Fruit fly (Drosophila melanogaster) whole organism, wandering third instar larva: ENCODE results near the gene Trhn.

ENCODE experiments used
- Abd-B ChIP-seq: fragments of >200 bp; optimal IDR thresholded peaks from 2 replicates; lab custom pipeline; 2017; ENCODE audit warnings: missing biosample characterization, missing genetic modification characterization
- CG32264 ChIP-seq: fragments of 200-800 bp; sonication (Bioruptor generic); optimal IDR thresholded peaks from 2 replicates; lab custom pipeline; 2016; ENCODE audit warnings: missing biosample characterization, missing genetic modification characterization
- CrebA ChIP-seq: fragments of 200-800 bp; sonication (Bioruptor generic); optimal IDR thresholded peaks from 2 replicates; lab custom pipeline; 2016; ENCODE audit warnings: missing biosample characterization, mild to moderate bottlenecking, missing genetic modification characterization, borderline replicate concordance
- Dfd ChIP-seq: fragments of >200 bp; optimal IDR thresholded peaks from 2 replicates; lab custom pipeline; 2017; ENCODE audit warnings: missing biosample characterization, missing genetic modification characterization
- Hr78 ChIP-seq: fragments of >200 bp; optimal IDR thresholded peaks from 2 replicates; lab custom pipeline; 2017; ENCODE audit warnings: missing biosample characterization, missing genetic modification characterization
- Hr83 ChIP-seq: fragments of 200-300 bp; sonication (Bioruptor generic); optimal IDR thresholded peaks from 2 replicates; lab custom pipeline; 2016; ENCODE audit warnings: missing biosample characterization, mild to moderate bottlenecking, missing genetic modification characterization, moderate library complexity; ENCODE audit not compliant: poor library complexity, severe bottlenecking
- Myc ChIP-seq: fragments of >200 bp; optimal IDR thresholded peaks from 2 replicates; lab custom pipeline; 2017
- Rel ChIP-seq, 2 experiments: fragments of 200-800 bp; sonication (Bioruptor generic) in 1 of 2; optimal IDR thresholded peaks; 2 replicates in 1 of 2; 3 replicates in 1 of 2; lab custom pipeline; 2016 to 2019; ENCODE audit warnings: mild to moderate bottlenecking in 2 of 2, missing biosample characterization in 2 of 2, missing genetic modification characterization in 2 of 2, moderate library complexity in 1 of 2
- br ChIP-seq: fragments of 200-800 bp; sonication (Bioruptor generic); optimal IDR thresholded peaks from 2 replicates; lab custom pipeline; 2016; ENCODE audit warnings: missing biosample characterization, missing genetic modification characterization
- fru ChIP-seq: fragments of 200-800 bp; sonication (Bioruptor generic); optimal IDR thresholded peaks from 3 replicates; lab custom pipeline; 2016; ENCODE audit warnings: missing biosample characterization, mild to moderate bottlenecking, missing genetic modification characterization
- h ChIP-seq: fragments of 200-800 bp; sonication (Bioruptor generic); optimal IDR thresholded peaks from 3 replicates; lab custom pipeline; 2016; ENCODE audit warnings: missing biosample characterization, mild to moderate bottlenecking, missing genetic modification characterization
- pan ChIP-seq: fragments of >200 bp; optimal IDR thresholded peaks from 2 replicates; lab custom pipeline; 2017
- tai ChIP-seq: sonication (Bioruptor generic); optimal IDR thresholded peaks from 2 replicates; lab custom pipeline; 2016; ENCODE audit warnings: missing biosample characterization, missing genetic modification characterization
- usp ChIP-seq: fragments of >200 bp; optimal IDR thresholded peaks from 2 replicates; lab custom pipeline; 2017; ENCODE audit warnings: missing biosample characterization, missing genetic modification characterization

DNA sequence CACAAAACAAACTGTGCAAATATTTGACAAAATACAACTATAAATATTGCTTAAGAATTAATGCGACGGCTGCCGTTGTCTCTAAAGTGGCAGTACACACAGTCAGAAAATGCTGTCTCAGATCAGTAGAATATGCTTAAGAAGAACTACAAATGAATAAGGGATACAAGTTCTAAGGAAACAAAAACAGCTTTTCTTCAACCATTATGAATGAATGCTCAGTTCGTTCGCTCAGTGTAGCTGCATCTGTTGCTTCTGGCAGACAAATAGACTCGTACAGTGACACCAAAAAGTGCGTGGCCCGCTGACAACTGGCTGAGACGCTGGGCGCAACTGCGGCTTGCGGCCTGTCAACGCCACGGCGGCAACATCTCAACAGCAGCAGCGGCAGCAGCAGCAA, 27.2 kb downstream of the Trhn start:
- TF ChIP-seq usp = no peak
- TF ChIP-seq Myc (lab: Kevin White, UChicago) = no peak
- TF ChIP-seq CrebA = no peak
- TF ChIP-seq br (GFP tag; lab: Kevin White, UChicago) = no peak
- TF ChIP-seq h (GFP tag; lab: Kevin White, UChicago) = no peak
- no peak for TF ChIP-seq Abd-B (GFP tag; lab: Kevin White, UChicago)
- no peak for TF ChIP-seq pan (lab: Kevin White, UChicago)
- no peak for TF ChIP-seq Rel (GFP tag; optimal IDR thresholded peaks at IDR 0.05; lab: Kevin White, UChicago)
- TF ChIP-seq Rel (tag; optimal IDR thresholded peaks at IDR 0.05; lab: Kevin White, UChicago) = no peak
- TF ChIP-seq fru = no peak
- TF ChIP-seq Hr78 (GFP tag; lab: Kevin White, UChicago) = no peak
- no peak for TF ChIP-seq CG32264 (GFP tag; lab: Kevin White, UChicago)
- no peak for TF ChIP-seq Dfd (GFP tag; lab: Kevin White, UChicago)
- TF ChIP-seq tai = no peak
- no peak for TF ChIP-seq Hr83 (GFP tag; lab: Kevin White, UChicago)
